Worm (Caenorhabditis elegans) whole organism, L1 larva: ENCODE results near the gene H29C22.1.

Source experiments
- C04F5.9 ChIP-seq: sonication (generic microtip); optimal IDR thresholded peaks from 2 replicates; lab custom pipeline; 2016; ENCODE audit warnings: missing genetic modification characterization, missing compliant biosample characterization
- aha-1 ChIP-seq: fragments of 150-350 bp; optimal IDR thresholded peaks from 2 replicates; lab custom pipeline; 2014; ENCODE audit warnings: missing biosample characterization, missing genetic modification characterization
- alr-1 ChIP-seq: fragments of 200-800 bp; sonication (Bioruptor generic); optimal IDR thresholded peaks from 2 replicates; lab custom pipeline; 2018; ENCODE audit warnings: borderline replicate concordance, mild to moderate bottlenecking, missing genetic modification characterization, missing compliant biosample characterization
- aly-2 ChIP-seq: fragments of 150-350 bp; optimal IDR thresholded peaks from 2 replicates; lab custom pipeline; 2014; ENCODE audit warnings: missing biosample characterization, missing genetic modification characterization
- blmp-1 ChIP-seq: fragments of 150-350 bp; optimal IDR thresholded peaks from 2 replicates; lab custom pipeline; 2014; ENCODE audit warnings: missing biosample characterization, missing genetic modification characterization
- ceh-63 ChIP-seq: fragments of 200-800 bp; sonication (Bioruptor generic); optimal IDR thresholded peaks from 2 replicates; lab custom pipeline; 2018; ENCODE audit warnings: mild to moderate bottlenecking, missing genetic modification characterization, missing compliant biosample characterization
- ceh-88 ChIP-seq: fragments of 200-800 bp; sonication (Bioruptor generic); IDR thresholded peaks from 2 replicates; pipeline ENCODE4 v1.3.6; 2022; ENCODE audit warnings: missing genetic modification characterization, missing compliant biosample characterization
- dpl-1 ChIP-seq, 3 experiments: fragments of 150-350 bp in 2 of 3; sonication (generic microtip) in 1 of 3; optimal IDR thresholded peaks; 2 replicates each; lab custom pipeline; 2014 to 2017; ENCODE audit warnings: missing biosample characterization in 3 of 3, missing genetic modification characterization in 3 of 3, missing genetic modification reagents in 3 of 3
- elt-3 ChIP-seq, 6 experiments: fragments of 150-350 bp in 1 of 6; sonication (generic microtip); optimal IDR thresholded peaks; 2 replicates each; lab custom pipeline; 2017 to 2018; ENCODE audit warnings: missing biosample characterization in 6 of 6, missing genetic modification characterization in 6 of 6, inconsistent platforms in 1 of 6
- fkh-10 ChIP-seq: sonication (generic microtip); optimal IDR thresholded peaks from 2 replicates; lab custom pipeline; 2017; ENCODE audit warnings: missing biosample characterization, missing genetic modification reagents, missing genetic modification characterization
- fkh-8 ChIP-seq: sonication (generic microtip); optimal IDR thresholded peaks from 2 replicates; lab custom pipeline; 2016; ENCODE audit warnings: mild to moderate bottlenecking, missing genetic modification characterization, missing compliant biosample characterization
- hlh-4 ChIP-seq: sonication (generic microtip); optimal IDR thresholded peaks from 2 replicates; lab custom pipeline; 2016; ENCODE audit warnings: mild to moderate bottlenecking, missing genetic modification characterization, missing compliant biosample characterization
- isw-1 ChIP-seq: fragments of 200-800 bp; sonication (Bioruptor generic); IDR thresholded peaks from 2 replicates; pipeline ENCODE4 v1.3.6; 2022; ENCODE audit warnings: missing genetic modification characterization, missing compliant biosample characterization
- jun-1 ChIP-seq: fragments of 150-350 bp; optimal IDR thresholded peaks from 2 replicates; lab custom pipeline; 2014; ENCODE audit warnings: missing biosample characterization, missing genetic modification reagents, missing genetic modification characterization
- lin-14 ChIP-seq: fragments of 200-800 bp; sonication (Bioruptor generic); optimal IDR thresholded peaks from 2 replicates; lab custom pipeline; 2018; ENCODE audit warnings: mild to moderate bottlenecking, missing genetic modification characterization, moderate library complexity, missing compliant biosample characterization
- lir-3 ChIP-seq: sonication (generic microtip); optimal IDR thresholded peaks from 2 replicates; lab custom pipeline; 2016; ENCODE audit warnings: mild to moderate bottlenecking, missing genetic modification characterization, moderate library complexity, missing compliant biosample characterization; ENCODE audit not compliant: poor library complexity
- mab-9 ChIP-seq: fragments of 200-800 bp; sonication (Bioruptor generic); IDR thresholded peaks from 2 replicates; pipeline ENCODE4 v1.3.6; 2022; ENCODE audit warnings: missing genetic modification reagents, missing genetic modification characterization, missing compliant biosample characterization
- mdl-1 ChIP-seq, 2 experiments: fragments of 150-350 bp; optimal IDR thresholded peaks; 2 replicates each; lab custom pipeline; 2014 to 2017; ENCODE audit warnings: missing biosample characterization in 2 of 2, missing genetic modification characterization in 2 of 2, inconsistent platforms in 1 of 2
- nhr-11 ChIP-seq: fragments of 150-350 bp; optimal IDR thresholded peaks from 2 replicates; lab custom pipeline; 2014; ENCODE audit warnings: missing biosample characterization, missing genetic modification characterization
- nhr-19 ChIP-seq: fragments of 200-800 bp; sonication (Bioruptor generic); conservative IDR thresholded peaks from 2 replicates; pipeline ENCODE4 v1.3.6; 2022; ENCODE audit warnings: missing genetic modification characterization, missing compliant biosample characterization
- nhr-20 ChIP-seq: sonication (generic microtip); optimal IDR thresholded peaks from 2 replicates; lab custom pipeline; 2016; ENCODE audit warnings: mild to moderate bottlenecking, missing genetic modification characterization, missing compliant biosample characterization
- nhr-47 ChIP-seq: sonication (generic microtip); optimal IDR thresholded peaks from 2 replicates; lab custom pipeline; 2016; ENCODE audit warnings: mild to moderate bottlenecking, missing genetic modification characterization, moderate library complexity, missing compliant biosample characterization
- nhr-71 ChIP-seq: sonication (generic microtip); optimal IDR thresholded peaks from 2 replicates; lab custom pipeline; 2016; ENCODE audit warnings: mild to moderate bottlenecking, missing genetic modification characterization, moderate library complexity, missing compliant biosample characterization
- nhr-77 ChIP-seq: fragments of 150-350 bp; optimal IDR thresholded peaks from 2 replicates; lab custom pipeline; 2014; ENCODE audit warnings: missing biosample characterization, missing genetic modification characterization
- nhr-84 ChIP-seq: sonication (generic microtip); optimal IDR thresholded peaks from 2 replicates; lab custom pipeline; 2017; ENCODE audit warnings: missing biosample characterization, missing genetic modification characterization
- nhr-85 ChIP-seq: sonication (generic microtip); peaks from one replicate; lab custom pipeline; 2016; ENCODE audit warnings: missing genetic modification characterization, inconsistent platforms, missing compliant biosample characterization
- nhr-90 ChIP-seq: sonication (generic microtip); optimal IDR thresholded peaks from 2 replicates; lab custom pipeline; 2016; ENCODE audit warnings: mild to moderate bottlenecking, missing genetic modification characterization, missing compliant biosample characterization; ENCODE audit not compliant: poor library complexity
- sup-37 ChIP-seq: fragments of 200-800 bp; sonication (Bioruptor generic); optimal IDR thresholded peaks from 2 replicates; lab custom pipeline; 2018; ENCODE audit warnings: mild to moderate bottlenecking, missing genetic modification characterization, missing compliant biosample characterization
- swsn-7 ChIP-seq: sonication (generic microtip); optimal IDR thresholded peaks from 2 replicates; lab custom pipeline; 2016; ENCODE audit warnings: missing genetic modification characterization, missing compliant biosample characterization
- tbx-2 ChIP-seq: sonication (generic microtip); optimal IDR thresholded peaks from 2 replicates; lab custom pipeline; 2016; ENCODE audit warnings: missing genetic modification characterization, missing compliant biosample characterization
- tlp-1 ChIP-seq: fragments of 150-350 bp; optimal IDR thresholded peaks from 2 replicates; lab custom pipeline; 2014; ENCODE audit warnings: missing biosample characterization, missing genetic modification characterization
- unc-130 ChIP-seq: fragments of 150-350 bp; optimal IDR thresholded peaks from 2 replicates; lab custom pipeline; 2017; ENCODE audit warnings: missing biosample characterization, missing genetic modification characterization, inconsistent platforms
- unc-86 ChIP-seq: sonication (generic microtip); optimal IDR thresholded peaks from 2 replicates; lab custom pipeline; 2016; ENCODE audit warnings: missing genetic modification characterization, missing compliant biosample characterization
- unc-98 ChIP-seq: fragments of 200-800 bp; sonication (Bioruptor generic); IDR thresholded peaks from 2 replicates; pipeline ENCODE4 v1.3.6; 2022; ENCODE audit warnings: missing genetic modification characterization, missing compliant biosample characterization
- zag-1 ChIP-seq: fragments of 150-350 bp; optimal IDR thresholded peaks from 2 replicates; lab custom pipeline; 2014; ENCODE audit warnings: missing biosample characterization, missing genetic modification characterization
- ztf-11 ChIP-seq, 2 experiments: sonication (generic microtip); optimal IDR thresholded peaks; 2 replicates each; lab custom pipeline; 2016 to 2017; ENCODE audit warnings: missing genetic modification characterization in 2 of 2, missing biosample characterization in 1 of 2, missing compliant biosample characterization in 1 of 2
- ztf-4 ChIP-seq: fragments of 150-350 bp; optimal IDR thresholded peaks from 2 replicates; lab custom pipeline; 2014; ENCODE audit warnings: missing biosample characterization, missing genetic modification characterization

The H29C22.1 gene

DNA sequence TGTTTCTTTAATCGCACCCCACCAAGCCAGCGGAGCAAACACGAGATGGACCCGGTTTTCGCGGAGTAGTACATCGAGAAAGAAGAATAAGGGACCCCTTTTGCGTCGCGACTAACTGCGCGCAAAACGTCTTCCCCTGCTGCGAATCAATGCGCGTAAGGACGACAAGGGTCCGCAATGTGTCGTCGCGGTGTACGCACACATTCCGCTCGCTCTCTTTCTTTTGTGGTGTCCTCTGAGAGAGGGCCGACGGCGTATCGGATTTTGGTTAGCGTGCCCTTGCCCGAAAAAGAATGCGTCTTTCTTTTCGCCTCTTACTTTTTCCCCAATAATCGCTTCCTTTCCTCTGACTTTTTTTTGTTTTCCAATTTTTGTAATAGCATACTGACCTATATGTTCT lies 26.7 kb upstream of the H29C22.1 start (continued):
- no peak for TF ChIP-seq ztf-11 (tag; optimal IDR thresholded peaks at IDR 0.05; lab: Kevin White, UChicago)
- TF ChIP-seq sup-37 (GFP tag; lab: Kevin White, UChicago), result no peak
- peak; percentile 73 for TF ChIP-seq tbx-2 (tag; lab: Kevin White, UChicago)
- peak in 1 of 6 experiments; percentile 19 for TF ChIP-seq elt-3 (tag; optimal IDR thresholded peaks at IDR 0.05; lab: Kevin White, UChicago)
- peak; percentile 68 for TF ChIP-seq fkh-8
- TF ChIP-seq jun-1 (tag; lab: Kevin White, UChicago), result no peak
- no peak for TF ChIP-seq unc-98 (GFP tag; lab: Robert Waterston, UW)
- TF ChIP-seq isw-1 (GFP tag; lab: Robert Waterston, UW), result peak; percentile 66
- peak; percentile 69 for TF ChIP-seq swsn-7 (tag; lab: Kevin White, UChicago)
- peak; percentile 32 for TF ChIP-seq nhr-77
- peak in 1 of 2 experiments; percentile 51 for TF ChIP-seq mdl-1 (tag; optimal IDR thresholded peaks at IDR 0.05; lab: Kevin White, UChicago)
- TF ChIP-seq nhr-19 (GFP tag; lab: Robert Waterston, UW), result peak; percentile 47; the same call in 1 of the 2 replicates
- TF ChIP-seq mab-9 (GFP tag; lab: Robert Waterston, UW), result peak; percentile 56

DNA sequence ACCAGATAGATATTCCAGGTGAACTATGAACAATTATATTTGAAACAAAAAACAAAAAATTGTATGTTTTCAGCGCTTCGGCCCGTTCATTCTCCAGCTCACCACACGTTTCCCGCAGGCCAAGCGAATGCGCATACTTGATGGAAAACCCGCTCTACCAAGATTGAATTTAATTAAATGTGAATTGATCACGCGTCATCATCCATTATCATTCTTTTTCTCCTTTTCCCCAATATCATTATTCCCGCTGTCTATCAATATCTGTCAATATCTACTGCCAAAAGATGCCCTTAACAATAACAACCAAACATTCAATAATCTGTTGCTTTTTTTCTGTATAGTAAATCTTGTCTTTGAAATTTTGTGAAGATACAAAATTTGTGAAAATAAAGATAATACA lies 25.1 kb upstream of the H29C22.1 start:
- TF ChIP-seq elt-3 (tag; optimal IDR thresholded peaks at IDR 0.05; lab: Kevin White, UChicago) (peak in 1 of 6 experiments; percentile 24), nhr-85 (peak; percentile 51), ceh-63 (GFP tag; lab: Kevin White, UChicago) (no peak), nhr-84 (tag; lab: Kevin White, UChicago) (no peak), hlh-4 (tag; lab: Kevin White, UChicago) (no peak), blmp-1 (peak; percentile 20), unc-86 (tag; lab: Kevin White, UChicago) (no peak), ztf-11 (tag; optimal IDR thresholded peaks at IDR 0.05; lab: Kevin White, UChicago) (no peak), aha-1 (tag; lab: Kevin White, UChicago) (no peak), ztf-4 (tag; lab: Kevin White, UChicago) (no peak), nhr-19 (GFP tag; lab: Robert Waterston, UW) (no peak), nhr-11 (tag; lab: Kevin White, UChicago) (no peak), jun-1 (tag; lab: Kevin White, UChicago) (no peak), nhr-20 (tag; lab: Kevin White, UChicago) (no peak), lir-3 (tag; lab: Kevin White, UChicago) (no peak), C04F5.9 (tag; lab: Kevin White, UChicago) (no peak), alr-1 (no peak)
- TF ChIP-seq, all 84 proteins: peak for 3

DNA sequence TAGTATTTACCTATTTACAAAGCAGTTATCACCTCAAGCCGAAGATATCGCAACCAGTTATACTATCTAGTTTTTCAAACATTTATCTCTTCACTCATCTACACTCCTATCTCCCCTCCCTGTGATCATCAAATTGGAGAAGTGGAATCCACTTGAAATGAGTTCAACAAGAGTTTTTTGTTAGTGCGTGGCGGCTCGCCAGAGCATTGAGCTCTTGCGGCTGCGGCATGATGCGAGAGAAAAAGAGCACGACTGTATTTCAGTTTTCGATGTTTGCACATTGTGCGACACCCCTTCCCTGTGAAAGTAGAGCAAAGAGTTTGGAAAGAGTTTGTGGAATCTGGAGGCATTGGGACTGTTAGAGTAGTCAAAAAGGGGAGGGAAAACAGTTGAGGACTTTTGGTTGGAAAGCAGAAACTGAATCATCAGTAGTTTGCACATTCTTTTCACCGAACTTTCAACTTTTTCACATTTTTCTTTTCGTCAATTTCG lies 19.6 kb upstream of the H29C22.1 start, which contains the start of gene T20B5.2:
T20B5.2 (plus strand) TSS at position 442 of the 492 bp plus-strand sequence.
- peak; percentile 59 for TF ChIP-seq tbx-2 (tag; lab: Kevin White, UChicago)
- no peak for TF ChIP-seq tlp-1 (tag; lab: Kevin White, UChicago)
- no peak for TF ChIP-seq fkh-10
- peak; percentile 27 for TF ChIP-seq nhr-77
- TF ChIP-seq sup-37 (GFP tag; lab: Kevin White, UChicago), result peak; percentile 26
- TF ChIP-seq lin-14 (GFP tag; lab: Kevin White, UChicago), result peak; percentile 36
- TF ChIP-seq dpl-1 (GFP tag; optimal IDR thresholded peaks at IDR 0.05; lab: Kevin White, UChicago), result no peak

DNA sequence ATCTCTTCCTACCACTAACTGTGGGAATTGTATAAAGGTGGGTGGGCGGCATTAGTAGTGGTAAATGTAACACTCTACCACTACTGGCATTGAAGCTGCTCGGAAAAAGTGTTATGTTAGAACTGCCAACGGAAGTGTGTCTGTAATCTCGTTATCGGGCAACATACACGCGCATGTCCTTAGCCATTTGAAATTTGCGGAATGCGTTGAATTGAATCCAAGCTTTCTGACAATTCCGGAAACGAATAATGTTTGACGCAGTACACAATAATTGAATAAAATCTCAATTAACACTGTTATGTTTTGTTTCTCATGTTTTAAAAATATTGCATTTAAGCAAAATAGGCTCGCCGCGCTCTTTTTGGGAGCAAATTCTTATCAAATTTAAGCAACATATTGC lies 13.8 kb upstream of the H29C22.1 start:
- TF ChIP-seq lin-14 (GFP tag; lab: Kevin White, UChicago) (peak; percentile 51), ceh-88 (no peak), nhr-11 (tag; lab: Kevin White, UChicago) (no peak), fkh-8 (peak; percentile 18), nhr-71 (tag; lab: Kevin White, UChicago) (peak; percentile 31), nhr-47 (tag; lab: Kevin White, UChicago) (peak; percentile 53), nhr-90 (tag; lab: Kevin White, UChicago) (no peak), sup-37 (GFP tag; lab: Kevin White, UChicago) (no peak), aly-2 (tag; lab: Kevin White, UChicago) (no peak), unc-130 (no peak), zag-1 (tag; lab: Kevin White, UChicago) (no peak)
